Fruit fly (Drosophila melanogaster) Kc167 (cell line): ENCODE data around the gene Hsp22.

Experiments
- Myc ChIP-seq: fragments of >200 bp; optimal IDR thresholded peaks from 2 replicates; lab custom pipeline; 2017; ENCODE audit warnings: missing external identifiers
- Sin3A ChIP-seq: fragments of >200 bp; optimal IDR thresholded peaks from 2 replicates; lab custom pipeline; 2018; ENCODE audit warnings: missing external identifiers
- h ChIP-seq: fragments of >200 bp; optimal IDR thresholded peaks from 3 replicates; lab custom pipeline; 2018; ENCODE audit warnings: missing external identifiers
- insv ChIP-seq: fragments of >200 bp; optimal IDR thresholded peaks from 3 replicates; lab custom pipeline; 2018; ENCODE audit warnings: missing external identifiers
- psq ChIP-seq: fragments of >200 bp; optimal IDR thresholded peaks from 2 replicates; lab custom pipeline; 2017; ENCODE audit warnings: missing external identifiers
- ttk ChIP-seq: sonication (Bioruptor generic); optimal IDR thresholded peaks from 2 replicates; lab custom pipeline; 2017; ENCODE audit warnings: missing external identifiers

Gene Hsp22

dm6 chr3L:9391340-9391980 is 18.7 kb downstream of the Hsp22 start:
- TF ChIP-seq psq = no peak
- no peak for TF ChIP-seq h
- TF ChIP-seq Myc (lab: Kevin White, UChicago) = no peak
- TF ChIP-seq ttk (lab: Kevin White, UChicago) = no peak
- no peak for TF ChIP-seq insv (lab: Kevin White, UChicago)
- TF ChIP-seq Sin3A (lab: Kevin White, UChicago) = no peak

DNA sequence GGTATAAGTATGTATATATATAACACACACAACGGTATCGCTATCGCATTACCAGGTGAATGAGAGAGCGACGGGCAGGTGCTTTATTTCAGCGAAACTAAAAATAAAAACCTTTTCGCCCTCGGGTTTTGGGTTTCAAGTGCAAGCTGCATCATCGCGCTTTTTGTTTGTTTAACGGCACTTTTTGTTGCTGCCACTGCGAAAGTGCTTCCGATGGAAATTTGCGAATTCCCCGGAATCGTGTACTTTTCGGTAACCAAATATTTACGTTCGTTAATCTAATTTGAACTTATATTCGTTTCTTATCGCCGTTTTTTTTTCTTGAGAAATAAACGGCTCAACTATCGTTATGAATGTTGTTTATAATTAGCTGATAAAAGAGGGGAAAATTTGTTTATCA is 23.3 kb downstream of the Hsp22 start:
- TF ChIP-seq Myc (lab: Kevin White, UChicago) (no peak), psq (no peak), ttk (lab: Kevin White, UChicago) (no peak), Sin3A (lab: Kevin White, UChicago) (no peak), h (no peak), insv (lab: Kevin White, UChicago) (no peak)

- no peak for TF ChIP-seq Myc (lab: Kevin White, UChicago)
- no peak for TF ChIP-seq psq
- no peak for TF ChIP-seq h
- TF ChIP-seq ttk (lab: Kevin White, UChicago) = no peak
- no peak for TF ChIP-seq insv (lab: Kevin White, UChicago)
- no peak for TF ChIP-seq Sin3A (lab: Kevin White, UChicago)
These were observed 24.0 kb downstream of the Hsp22 start for dm6 chr3L:9396704-9397103.

dm6 chr3L:9397156-9397555 is 24.4 kb downstream of the Hsp22 start:
- no peak for TF ChIP-seq insv (lab: Kevin White, UChicago)
- no peak for TF ChIP-seq h

- TF ChIP-seq h (no peak), psq (no peak), insv (lab: Kevin White, UChicago) (no peak), ttk (lab: Kevin White, UChicago) (no peak), Myc (lab: Kevin White, UChicago) (no peak), Sin3A (lab: Kevin White, UChicago) (no peak)
These were observed 25.3 kb downstream of the Hsp22 start for dm6 chr3L:9398028-9398427.

dm6 chr3L:9398435-9398981 is 25.8 kb downstream of the Hsp22 start:
- TF ChIP-seq insv (lab: Kevin White, UChicago) (no peak), Sin3A (lab: Kevin White, UChicago) (no peak), Myc (lab: Kevin White, UChicago) (no peak), ttk (lab: Kevin White, UChicago) (no peak), psq (no peak), h (no peak)

DNA sequence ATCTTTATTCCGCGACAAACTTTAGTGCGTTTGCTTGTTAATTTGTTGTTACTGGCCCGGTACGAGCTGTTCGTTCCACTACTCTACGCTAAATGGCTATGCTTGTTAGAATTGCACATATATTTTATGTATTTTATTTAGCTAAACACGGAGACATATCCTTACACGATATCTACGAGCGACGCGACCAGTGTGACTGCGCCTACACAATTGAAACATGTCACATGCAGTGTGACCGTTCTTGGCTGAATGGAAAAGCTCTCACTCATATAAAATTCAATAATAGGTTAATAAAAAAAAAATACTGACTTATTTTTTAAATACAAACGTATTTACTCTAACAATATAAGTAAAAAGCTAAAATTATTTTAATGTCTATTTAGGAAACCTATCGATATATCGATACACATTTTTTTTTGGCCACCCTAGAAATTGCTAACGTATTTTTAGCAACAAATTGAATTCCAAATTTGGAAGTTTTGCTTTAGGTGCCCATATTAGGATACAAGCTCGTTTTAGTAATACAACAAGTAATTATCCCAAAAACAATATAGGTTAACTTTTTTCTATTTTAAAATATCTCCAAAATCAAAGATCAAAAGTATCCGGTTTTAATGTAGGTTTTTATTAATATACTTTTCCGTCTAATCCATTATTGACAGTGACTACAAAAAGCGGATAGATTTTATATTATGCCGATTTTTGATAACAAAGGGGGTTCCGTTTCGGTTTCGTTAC is 26.5 kb downstream of the Hsp22 start, which contains the start of gene CG4080:
Gene CG4080, minus strand, starts transcription at position 215 of the 738 bp plus-strand sequence.
- TF ChIP-seq ttk (lab: Kevin White, UChicago) (no peak), Myc (lab: Kevin White, UChicago) (no peak), h (no peak), psq (no peak), Sin3A (lab: Kevin White, UChicago) (no peak), insv (lab: Kevin White, UChicago) (no peak)

DNA sequence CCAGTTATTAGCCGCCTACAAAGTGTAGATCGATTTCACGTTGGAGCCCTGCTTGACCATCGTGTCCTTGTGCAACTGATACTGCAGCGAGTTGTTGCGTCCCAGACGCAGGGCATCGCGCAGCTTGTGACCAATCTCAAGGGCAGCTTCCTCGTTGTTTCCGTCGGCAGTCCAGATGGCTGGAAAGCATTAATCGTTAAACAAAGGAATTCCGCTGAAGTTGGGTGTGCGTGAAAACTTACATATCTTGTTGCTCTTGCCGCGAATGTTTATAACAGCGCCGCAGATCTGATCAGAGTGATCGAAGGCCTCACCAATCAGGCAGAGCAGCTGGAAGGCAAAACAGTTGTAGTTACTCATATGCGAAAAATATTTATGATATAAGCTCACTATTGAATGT is 27.1 kb downstream of the Hsp22 start:
- TF ChIP-seq Sin3A (lab: Kevin White, UChicago) (no peak), psq (no peak), Myc (lab: Kevin White, UChicago) (no peak), insv (lab: Kevin White, UChicago) (no peak), h (no peak), ttk (lab: Kevin White, UChicago) (no peak)

- TF ChIP-seq insv (lab: Kevin White, UChicago) (no peak), ttk (lab: Kevin White, UChicago) (no peak), Myc (lab: Kevin White, UChicago) (no peak), Sin3A (lab: Kevin White, UChicago) (no peak), h (no peak), psq (no peak)
These were observed 28.1 kb downstream of the Hsp22 start for dm6 chr3L:9400697-9401353.

dm6 chr3L:9401354-9402156 is 28.8 kb downstream of the Hsp22 start:
- TF ChIP-seq insv (lab: Kevin White, UChicago) = no peak
- no peak for TF ChIP-seq ttk (lab: Kevin White, UChicago)
- TF ChIP-seq Sin3A (lab: Kevin White, UChicago) = no peak
- TF ChIP-seq h = no peak
- TF ChIP-seq psq = no peak
- TF ChIP-seq Myc (lab: Kevin White, UChicago) = no peak

DNA sequence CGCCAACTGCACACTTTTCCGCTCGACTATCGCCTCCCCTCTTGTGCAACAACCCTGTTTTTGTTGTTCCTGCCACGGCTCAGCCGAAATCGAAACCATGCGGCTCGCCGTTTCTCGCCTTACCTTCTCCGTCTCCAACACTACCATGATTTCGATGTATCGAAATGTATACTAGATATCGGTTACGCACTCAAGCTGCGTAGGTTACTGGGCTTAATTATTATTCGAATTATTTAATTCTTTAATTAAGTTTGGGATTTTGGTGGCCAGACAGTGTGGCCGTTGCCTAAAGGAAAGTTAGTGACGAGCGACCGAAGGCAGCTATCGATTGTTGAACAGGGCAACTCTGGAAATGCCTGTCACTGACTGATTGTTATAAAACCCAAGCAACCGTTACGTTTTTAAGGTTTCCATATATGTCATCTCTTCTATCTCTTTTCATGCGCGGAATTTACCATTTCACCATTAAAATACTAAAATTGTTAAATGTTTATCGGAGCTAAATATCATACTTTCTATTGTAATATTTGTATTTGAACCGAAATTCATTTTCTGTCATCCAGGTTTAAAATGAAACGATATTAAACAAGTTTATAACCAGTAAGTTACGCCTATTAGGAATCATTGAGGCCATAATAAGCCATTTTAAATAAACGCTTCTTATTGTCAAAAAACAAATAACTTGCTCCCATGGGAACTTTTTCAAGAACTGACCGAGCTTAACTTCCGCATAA is 29.6 kb downstream of the Hsp22 start, which contains the start of gene eIF4E1:
Gene eIF4E1, minus strand, starts transcription at position 304 of the 734 bp plus-strand sequence.
- TF ChIP-seq psq (no peak), Myc (lab: Kevin White, UChicago) (no peak), ttk (lab: Kevin White, UChicago) (no peak)
